Fruit fly (Drosophila melanogaster) whole organism: Measurements from ENCODE around the gene CG2519.

Source experiments
- CG8478 ChIP-seq: fragments of >200 bp; optimal IDR thresholded peaks from 2 replicates; lab custom pipeline; 2018; ENCODE audit warnings: inconsistent platforms
- Dll ChIP-seq: fragments of >200 bp; optimal IDR thresholded peaks from 2 replicates; lab custom pipeline; 2017
- EcR ChIP-seq, 2 experiments: fragments of >200 bp; optimal IDR thresholded peaks; 2 replicates each; lab custom pipeline; 2017; ENCODE audit warnings: missing biosample characterization in 2 of 2, missing genetic modification characterization in 2 of 2, missing genetic modification reagents in 2 of 2
- pan ChIP-seq: fragments of >200 bp; optimal IDR thresholded peaks from 2 replicates; lab custom pipeline; 2017
- psq ChIP-seq: fragments of >200 bp; optimal IDR thresholded peaks from 2 replicates; lab custom pipeline; 2017
- usp ChIP-seq: fragments of >200 bp; optimal IDR thresholded peaks from 2 replicates; lab custom pipeline; 2017; ENCODE audit warnings: missing biosample characterization, missing genetic modification characterization, mixed read lengths

CG2519 gene

DNA sequence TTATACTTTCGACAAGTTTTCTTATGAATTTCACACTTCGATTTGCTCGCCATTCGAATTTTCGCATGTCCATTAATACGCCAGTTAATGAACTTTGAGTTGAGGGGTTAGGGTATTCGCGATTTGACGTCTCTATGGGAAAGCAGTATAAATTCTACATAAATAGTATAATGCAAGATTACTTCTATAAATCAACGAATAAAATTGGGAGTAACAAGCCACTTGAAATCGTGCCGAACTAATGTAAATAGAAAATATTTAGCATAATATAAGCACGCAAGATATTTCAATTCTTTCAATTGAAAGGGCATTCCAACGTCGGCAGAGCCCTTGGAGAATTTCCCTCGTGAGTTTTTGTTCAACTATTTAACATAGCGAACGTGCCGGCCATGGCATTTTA lies 27.0 kb downstream of the CG2519 start:
- no peak for TF ChIP-seq Dll (lab: Kevin White, UChicago)
- TF ChIP-seq psq (lab: Kevin White, UChicago): no peak
- TF ChIP-seq pan: no peak
- TF ChIP-seq CG8478 (lab: Kevin White, UChicago): no peak
- no peak for TF ChIP-seq EcR (GFP tag; optimal IDR thresholded peaks at IDR 0.05; lab: Kevin White, UChicago)

DNA sequence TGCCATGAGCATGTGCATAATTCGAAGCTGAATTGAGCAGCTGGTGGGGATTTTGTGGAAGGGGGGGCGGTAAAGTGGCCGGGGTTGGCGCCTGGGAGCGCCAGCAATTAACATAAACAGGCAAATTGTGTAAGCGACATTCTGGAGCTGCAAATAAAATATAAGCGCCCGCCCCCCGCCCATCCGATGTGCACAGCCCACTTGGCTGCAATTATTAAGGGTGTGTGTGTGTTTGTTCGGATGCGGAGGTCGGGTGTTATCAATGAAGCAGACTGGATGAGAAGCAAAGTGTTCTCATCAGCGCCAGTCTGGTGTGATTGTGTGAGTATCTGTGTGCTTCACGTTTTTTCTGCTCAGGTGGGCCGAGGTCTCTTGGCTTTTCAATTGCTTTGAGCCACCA lies 27.8 kb downstream of the CG2519 start:
- TF ChIP-seq EcR (GFP tag; optimal IDR thresholded peaks at IDR 0.05; lab: Kevin White, UChicago) (no peak), Dll (lab: Kevin White, UChicago) (no peak), CG8478 (lab: Kevin White, UChicago) (no peak), psq (lab: Kevin White, UChicago) (no peak), pan (no peak), usp (GFP tag; lab: Kevin White, UChicago) (no peak)

DNA sequence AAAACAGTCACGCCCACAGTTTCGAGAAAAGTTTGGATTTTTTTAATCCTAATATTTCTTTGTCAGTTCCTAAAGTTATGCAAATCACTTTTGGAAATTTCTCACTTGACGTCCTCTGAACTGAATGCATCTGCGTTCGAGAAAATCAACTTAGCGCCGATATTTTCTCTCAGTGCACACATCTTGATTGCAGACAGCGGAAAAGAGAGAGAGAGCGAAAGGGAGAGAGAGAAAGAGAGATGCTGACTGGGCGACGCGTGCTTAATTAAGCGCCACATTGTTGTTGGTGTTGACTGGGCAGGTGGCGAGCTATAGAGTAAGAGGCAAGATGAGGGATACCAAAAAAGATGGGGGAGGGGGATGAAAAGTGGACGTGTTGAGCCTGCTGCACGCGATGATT lies 28.9 kb downstream of the CG2519 start:
- TF ChIP-seq CG8478 (lab: Kevin White, UChicago): no peak

DNA sequence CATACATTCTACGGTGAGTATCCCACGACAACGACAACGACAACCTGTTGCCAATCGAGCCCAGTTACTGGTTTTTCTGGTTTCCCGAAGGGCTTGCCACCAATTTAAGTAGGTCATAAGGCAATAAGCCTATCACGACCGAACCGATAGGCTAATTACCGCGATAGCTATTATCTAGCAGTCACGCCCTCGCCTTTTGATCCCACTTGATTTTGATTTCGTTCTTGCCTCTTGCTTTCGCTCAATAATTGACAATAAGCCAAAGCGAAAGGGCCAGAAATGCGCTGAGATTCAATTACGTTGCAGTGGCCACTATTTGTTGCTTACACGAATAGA lies 29.7 kb downstream of the CG2519 start:
- TF ChIP-seq psq (lab: Kevin White, UChicago) (no peak), EcR (GFP tag; optimal IDR thresholded peaks at IDR 0.05; lab: Kevin White, UChicago) (peak in 1 of 2 experiments; percentile 14)

DNA sequence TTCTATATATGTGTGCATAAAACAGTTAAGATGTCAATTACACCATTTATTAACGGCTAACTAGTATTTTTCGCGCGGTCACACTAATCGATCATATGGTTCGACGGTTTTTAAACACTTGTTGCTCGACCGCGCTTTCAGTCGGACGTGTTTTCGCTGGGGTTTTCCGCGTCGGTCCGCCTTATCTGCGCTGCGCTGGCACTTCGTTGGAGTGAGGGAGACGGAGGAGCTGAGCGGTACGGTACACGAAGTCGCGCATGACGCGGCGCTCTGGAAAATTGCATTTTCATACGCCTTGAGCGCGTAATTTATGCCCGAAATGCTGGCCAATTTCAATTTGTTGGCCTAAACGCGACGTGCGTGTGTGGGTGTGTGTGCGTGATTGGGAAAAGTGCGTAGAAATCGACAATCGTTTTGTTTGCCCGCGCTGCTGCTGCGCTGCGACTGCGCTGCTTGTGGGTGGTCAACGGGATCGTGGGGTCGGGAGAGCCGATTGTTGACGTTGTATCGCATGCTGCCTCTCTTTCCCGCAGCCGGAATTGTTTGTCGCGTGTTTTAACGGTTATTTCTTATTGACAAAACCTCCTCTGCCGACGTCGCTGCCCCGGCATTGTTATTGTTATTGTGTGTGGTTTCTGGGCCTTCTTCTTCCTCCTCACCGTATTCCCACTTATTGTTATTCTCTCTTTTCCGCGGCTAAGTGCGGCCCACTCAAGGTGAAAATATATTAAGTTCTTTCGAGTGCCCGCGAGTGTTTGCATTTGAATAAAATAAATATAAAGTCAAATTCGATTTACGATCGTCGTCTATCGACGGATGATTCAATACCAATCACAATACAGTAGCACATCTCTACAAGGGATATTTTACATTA lies 30.3 kb downstream of the CG2519 start, which contains the start of gene Itpr:
TSS of gene Itpr (plus strand) at position 116 of the 874 bp plus-strand sequence.
- peak; percentile 14 for TF ChIP-seq CG8478 (lab: Kevin White, UChicago)
- peak; percentile 33 for TF ChIP-seq Dll (lab: Kevin White, UChicago)
- TF ChIP-seq usp (GFP tag; lab: Kevin White, UChicago): no peak

DNA sequence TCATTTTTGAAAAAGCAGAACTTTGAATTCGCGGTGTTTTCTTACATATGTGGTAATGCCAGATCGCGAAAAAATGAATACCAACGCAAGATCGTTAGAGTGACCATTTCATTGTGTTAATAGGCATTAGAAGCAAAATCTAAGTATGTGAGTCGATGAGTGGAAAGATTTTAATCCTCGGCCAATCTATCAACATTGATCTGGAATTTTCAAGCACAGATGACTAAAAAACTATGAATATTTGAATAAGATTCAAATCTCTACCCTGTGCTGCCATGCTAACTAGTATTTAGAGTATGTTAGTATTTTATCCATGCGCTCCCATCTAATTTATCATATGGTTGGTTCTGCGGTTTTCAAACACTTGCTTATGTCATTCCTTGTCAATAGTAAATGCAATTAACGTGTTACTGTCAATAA lies 31.0 kb downstream of the CG2519 start:
- TF ChIP-seq Dll (lab: Kevin White, UChicago): no peak
- TF ChIP-seq EcR (GFP tag; optimal IDR thresholded peaks at IDR 0.05; lab: Kevin White, UChicago): no peak
- TF ChIP-seq usp (GFP tag; lab: Kevin White, UChicago): no peak
- TF ChIP-seq CG8478 (lab: Kevin White, UChicago): no peak
- TF ChIP-seq psq (lab: Kevin White, UChicago): no peak
- no peak for TF ChIP-seq pan

DNA sequence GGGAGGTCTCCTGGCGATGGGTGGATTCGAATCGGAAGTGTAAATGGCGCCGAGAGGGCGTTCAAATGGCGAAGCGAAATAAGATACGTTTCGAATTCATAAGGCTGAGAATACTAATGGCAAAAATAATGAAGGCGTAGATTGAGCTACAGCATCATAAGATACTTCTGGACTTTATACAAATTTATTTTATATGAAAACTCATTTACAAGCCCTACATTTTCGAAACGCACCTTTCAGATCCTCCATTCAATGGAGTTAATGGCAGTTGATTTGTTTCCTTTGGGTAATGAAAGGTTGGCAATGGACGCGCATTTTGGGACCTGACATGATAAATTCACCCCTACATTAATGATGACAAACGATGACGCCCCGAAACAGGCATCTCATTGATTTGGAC lies 32.8 kb downstream of the CG2519 start:
- TF ChIP-seq EcR (GFP tag; optimal IDR thresholded peaks at IDR 0.05; lab: Kevin White, UChicago) (no peak), Dll (lab: Kevin White, UChicago) (no peak), psq (lab: Kevin White, UChicago) (no peak), pan (no peak), CG8478 (lab: Kevin White, UChicago) (no peak), usp (GFP tag; lab: Kevin White, UChicago) (no peak)

DNA sequence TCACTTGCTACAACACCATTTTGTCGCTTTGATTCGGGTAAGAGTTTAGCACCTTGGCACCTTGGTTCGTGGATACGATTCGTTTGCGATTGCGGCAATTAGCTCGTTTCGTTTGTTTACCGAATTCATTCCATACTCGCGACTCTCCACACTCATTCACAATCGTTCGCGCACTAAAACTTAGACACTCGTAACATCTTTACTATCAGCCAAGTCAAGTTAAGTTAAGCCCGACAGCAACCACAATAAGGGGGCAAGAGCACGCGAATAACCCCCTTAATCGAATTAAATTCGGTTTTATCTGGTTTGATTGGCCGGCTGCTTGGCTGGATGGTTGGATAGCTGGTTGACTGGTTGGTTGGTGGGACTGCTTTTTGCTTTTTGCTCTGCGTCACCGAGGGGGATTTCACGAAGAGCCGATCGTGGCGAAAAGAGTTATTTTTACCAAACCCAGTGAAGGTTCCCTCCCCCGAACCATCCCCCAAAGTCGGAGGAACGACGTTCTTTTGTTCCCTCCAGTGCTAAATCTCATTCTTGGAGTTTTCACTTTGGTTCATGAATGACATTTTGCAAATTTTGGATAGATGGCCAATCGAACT lies 43.7 kb downstream of the CG2519 start:
- TF ChIP-seq usp (GFP tag; lab: Kevin White, UChicago) (no peak), psq (lab: Kevin White, UChicago) (no peak), EcR (GFP tag; optimal IDR thresholded peaks at IDR 0.05; lab: Kevin White, UChicago) (no peak), Dll (lab: Kevin White, UChicago) (no peak), pan (no peak), CG8478 (lab: Kevin White, UChicago) (no peak)

DNA sequence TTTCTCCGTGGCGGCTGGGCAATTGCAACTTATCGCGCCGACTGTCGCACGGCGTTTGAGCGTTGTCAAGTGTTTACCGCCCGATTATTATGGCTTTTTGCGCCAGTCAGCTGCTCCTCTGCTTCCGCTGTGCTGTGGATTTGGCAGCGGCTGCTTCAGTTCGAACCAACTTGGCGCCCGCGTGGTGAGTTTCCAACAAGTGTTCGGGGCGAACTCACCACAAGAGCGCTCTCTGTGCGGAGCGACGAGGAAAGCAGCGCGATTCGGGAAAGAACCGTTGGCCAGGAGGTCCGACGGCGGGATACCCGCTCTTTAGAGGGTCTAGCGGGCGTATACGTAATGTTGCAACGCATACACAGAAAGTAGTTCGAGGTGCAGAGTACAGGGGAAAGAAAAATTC lies 44.9 kb downstream of the CG2519 start, which contains the start of gene NKCC:
TSS of gene NKCC (minus strand) at position 57 of the 400 bp plus-strand sequence.
- TF ChIP-seq Dll (lab: Kevin White, UChicago) (no peak), usp (GFP tag; lab: Kevin White, UChicago) (no peak)

DNA sequence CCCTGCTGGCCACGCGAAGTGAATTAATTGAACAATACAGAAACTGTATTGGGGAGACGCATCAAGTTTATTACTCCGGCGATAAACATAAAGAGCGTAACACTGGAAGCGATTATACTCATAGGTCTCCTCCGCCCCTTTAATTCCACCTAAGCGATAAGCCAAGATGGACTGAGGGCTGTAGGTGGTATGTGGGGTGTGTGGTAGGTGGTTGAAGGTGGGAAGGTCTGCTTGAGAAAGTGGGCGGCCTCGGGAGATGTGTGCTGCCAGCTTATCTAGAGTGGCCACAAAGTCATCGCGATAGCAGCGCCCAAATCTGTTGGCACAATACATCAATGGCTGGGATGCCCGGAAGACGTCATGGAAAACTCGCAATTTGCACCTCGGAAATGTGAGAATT lies 50.0 kb downstream of the CG2519 start:
- TF ChIP-seq psq (lab: Kevin White, UChicago): no peak
- TF ChIP-seq usp (GFP tag; lab: Kevin White, UChicago): no peak
- TF ChIP-seq Dll (lab: Kevin White, UChicago): no peak
- TF ChIP-seq pan: no peak
- no peak for TF ChIP-seq CG8478 (lab: Kevin White, UChicago)
- TF ChIP-seq EcR (GFP tag; optimal IDR thresholded peaks at IDR 0.05; lab: Kevin White, UChicago): no peak
